Worm (Caenorhabditis elegans): ENCODE results near the gene tsp-21.
A peak's percentile ranks its signal among the peaks of the same experiment; 100 is the strongest.

tsp-21 gene

ce11 chrX:9927993-9928392, 4.2 kb upstream of the tsp-21 start:
- TF ChIP-seq zip-8 (tag; optimal IDR thresholded peaks at IDR 0.05) (no peak), nhr-12 (tag; optimal IDR thresholded peaks at IDR 0.05) (no peak), hlh-1 (tag; optimal IDR thresholded peaks at IDR 0.05) (no peak), lsy-2 (tag; optimal IDR thresholded peaks at IDR 0.05) (no peak), nhr-76 (tag; optimal IDR thresholded peaks at IDR 0.05) (no peak), lin-13 (tag; optimal IDR thresholded peaks at IDR 0.05) (no peak), mls-2 (tag; optimal IDR thresholded peaks at IDR 0.05) (no peak), bed-3 (GFP tag; optimal IDR thresholded peaks at IDR 0.05) (no peak), snpc-4 (tag; optimal IDR thresholded peaks at IDR 0.05) (no peak), cnd-1 (tag; optimal IDR thresholded peaks at IDR 0.05) (no peak), flh-1 (GFP tag; optimal IDR thresholded peaks at IDR 0.05) (no peak), mab-5 (tag; optimal IDR thresholded peaks at IDR 0.05) (no peak), tbx-8 (GFP tag; optimal IDR thresholded peaks at IDR 0.05) (no peak), ceh-39 (tag; optimal IDR thresholded peaks at IDR 0.05) (no peak), ces-1 (GFP tag; optimal IDR thresholded peaks at IDR 0.05) (no peak), unc-62 (GFP tag; optimal IDR thresholded peaks at IDR 0.05) (no peak), ztf-11 (tag; optimal IDR thresholded peaks at IDR 0.05) (no peak), mep-1 (tag; optimal IDR thresholded peaks at IDR 0.05) (no peak), nhr-237 (tag; optimal IDR thresholded peaks at IDR 0.05) (no peak), elt-3 (tag; optimal IDR thresholded peaks at IDR 0.05) (no peak)

DNA sequence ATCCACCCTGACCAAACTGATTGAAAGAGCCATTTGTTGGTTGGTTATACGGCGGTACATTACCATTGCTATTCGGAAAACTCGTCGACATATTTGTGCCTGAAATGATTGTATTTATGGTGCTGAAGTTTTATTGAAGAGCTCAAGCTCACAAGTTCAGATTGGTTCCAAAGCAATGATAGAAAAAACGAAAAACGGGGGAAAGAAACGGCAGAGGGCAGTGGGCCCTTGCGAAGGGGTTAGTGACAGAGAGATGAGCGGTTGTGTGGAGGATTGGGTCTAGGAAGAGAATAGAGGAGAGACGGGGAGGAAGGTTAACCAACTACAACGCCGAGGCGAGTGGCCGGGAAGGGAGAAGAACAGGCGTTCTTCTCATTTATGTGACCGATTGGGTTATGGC, 809 bp upstream of the tsp-21 start, which contains the start of gene nra-3:
Gene nra-3 (minus strand): TSS at position 101 of the 400 bp plus-strand sequence.
- no peak for TF ChIP-seq pha-4 (tag; optimal IDR thresholded peaks at IDR 0.05)
- TF ChIP-seq sem-2 (GFP tag; optimal IDR thresholded peaks at IDR 0.05) = no peak
- no peak for TF ChIP-seq unc-39 (tag; optimal IDR thresholded peaks at IDR 0.05)
- TF ChIP-seq nhr-2 (tag; optimal IDR thresholded peaks at IDR 0.05) = peak; percentile 15
- TF ChIP-seq tbx-8 (GFP tag; optimal IDR thresholded peaks at IDR 0.05) = no peak
- TF ChIP-seq ceh-39 (tag; optimal IDR thresholded peaks at IDR 0.05) = no peak
- peak; percentile 1 for TF ChIP-seq cnd-1 (tag; optimal IDR thresholded peaks at IDR 0.05)
- no peak for TF ChIP-seq zip-8 (tag; optimal IDR thresholded peaks at IDR 0.05)
- TF ChIP-seq drap-1 (GFP tag; optimal IDR thresholded peaks at IDR 0.05) = no peak
- no peak for TF ChIP-seq nhr-76 (tag; optimal IDR thresholded peaks at IDR 0.05)
- no peak for TF ChIP-seq mep-1 (tag; optimal IDR thresholded peaks at IDR 0.05)
- TF ChIP-seq M03D4.4 (tag; optimal IDR thresholded peaks at IDR 0.05) = no peak
- TF ChIP-seq ces-1 (GFP tag; optimal IDR thresholded peaks at IDR 0.05) = peak; percentile 17
- no peak for TF ChIP-seq nhr-237 (tag; optimal IDR thresholded peaks at IDR 0.05)
- no peak for TF ChIP-seq mls-2 (tag; optimal IDR thresholded peaks at IDR 0.05)
- no peak for TF ChIP-seq flh-1 (GFP tag; optimal IDR thresholded peaks at IDR 0.05)

DNA sequence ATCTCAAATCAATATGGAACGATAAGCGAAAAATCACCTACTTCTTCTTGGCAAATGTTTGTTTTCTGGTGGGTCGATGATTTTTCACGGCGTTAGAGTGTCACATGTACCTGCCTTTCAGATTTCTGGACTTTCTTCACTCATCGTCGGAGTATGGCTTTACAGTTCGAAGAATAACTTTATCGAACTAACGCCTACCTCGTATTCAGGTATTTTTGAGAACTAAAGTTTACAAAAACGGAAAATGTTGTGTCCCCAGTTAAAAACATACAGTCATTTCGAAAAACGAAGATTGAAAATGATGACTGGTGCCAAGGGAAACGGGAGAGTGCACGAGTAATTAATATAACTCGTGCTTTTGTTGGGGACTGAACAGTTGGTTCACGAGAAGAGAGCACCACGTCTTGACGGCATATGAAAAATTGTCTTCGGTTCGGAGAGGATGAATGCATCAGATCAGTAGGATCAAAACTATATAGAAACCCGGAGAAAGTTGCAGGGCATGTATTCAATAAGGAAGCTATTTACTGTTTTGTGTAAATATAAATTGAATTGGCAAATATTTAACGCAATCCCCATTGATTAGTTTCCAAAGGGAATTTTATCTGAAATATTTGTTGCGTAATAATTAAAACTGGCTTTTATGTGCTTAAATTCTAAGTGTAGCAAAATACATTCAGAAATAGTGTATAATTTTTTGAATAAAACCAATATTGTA, 1.3 kb downstream of the tsp-21 start:
- no peak for TF ChIP-seq lsy-2 (tag; optimal IDR thresholded peaks at IDR 0.05)
- no peak for TF ChIP-seq ces-1 (GFP tag; optimal IDR thresholded peaks at IDR 0.05)
- peak; percentile 47 for TF ChIP-seq cnd-1 (tag; optimal IDR thresholded peaks at IDR 0.05)
- TF ChIP-seq drap-1 (GFP tag; optimal IDR thresholded peaks at IDR 0.05) = no peak
- peak; percentile 94 for TF ChIP-seq zip-8 (tag; optimal IDR thresholded peaks at IDR 0.05)
- TF ChIP-seq hlh-1 (tag; optimal IDR thresholded peaks at IDR 0.05) = peak; percentile 92

ce11 chrX:9934009-9934323, 1.8 kb downstream of the tsp-21 start:
- TF ChIP-seq lin-32 (GFP tag; optimal IDR thresholded peaks at IDR 0.05) (no peak), hlh-1 (tag; optimal IDR thresholded peaks at IDR 0.05) (no peak), mab-5 (tag; optimal IDR thresholded peaks at IDR 0.05) (no peak), sptf-1 (tag; optimal IDR thresholded peaks at IDR 0.05) (no peak), lsy-2 (tag; optimal IDR thresholded peaks at IDR 0.05) (no peak), ceh-83 (GFP tag; optimal IDR thresholded peaks at IDR 0.05) (no peak)

- no peak for TF ChIP-seq hlh-1 (tag; optimal IDR thresholded peaks at IDR 0.05)
- peak; percentile 20 for TF ChIP-seq zip-8 (tag; optimal IDR thresholded peaks at IDR 0.05)
Measured at ce11 chrX:9938091-9938490, 5.9 kb downstream of the tsp-21 start.

ce11 chrX:9938537-9938936, 6.4 kb downstream of the tsp-21 start, which contains the start of the genes C17G1.5 and C17G1.14:
TSS of gene C17G1.5 (plus strand) at chrX:9938802.
TSS of gene C17G1.14 (plus strand) at chrX:9938813.
- TF ChIP-seq nhr-12 (tag; optimal IDR thresholded peaks at IDR 0.05) (no peak), flh-1 (GFP tag; optimal IDR thresholded peaks at IDR 0.05) (no peak), elt-3 (tag; optimal IDR thresholded peaks at IDR 0.05) (no peak), hlh-1 (tag; optimal IDR thresholded peaks at IDR 0.05) (no peak)
